Worm (Caenorhabditis elegans) whole organism, dauer: ENCODE measurements around the gene C17H12.12.

ENCODE experiments used
- unc-62 ChIP-seq: sonication (generic microtip); optimal IDR thresholded peaks from 2 replicates; lab custom pipeline; 2017; ENCODE audit warnings: missing biosample characterization, missing genetic modification reagents, missing genetic modification characterization

C17H12.12 gene

ce11 chrIV:6790438-6791124 is 5.1 kb upstream of the C17H12.12 start, which contains the start of the genes C17H12.2 and vha-8:
Gene C17H12.2, minus strand, starts transcription at chrIV:6790488.
Gene vha-8, plus strand, starts transcription at chrIV:6791074.
- TF ChIP-seq unc-62 = peak; percentile 34

DNA sequence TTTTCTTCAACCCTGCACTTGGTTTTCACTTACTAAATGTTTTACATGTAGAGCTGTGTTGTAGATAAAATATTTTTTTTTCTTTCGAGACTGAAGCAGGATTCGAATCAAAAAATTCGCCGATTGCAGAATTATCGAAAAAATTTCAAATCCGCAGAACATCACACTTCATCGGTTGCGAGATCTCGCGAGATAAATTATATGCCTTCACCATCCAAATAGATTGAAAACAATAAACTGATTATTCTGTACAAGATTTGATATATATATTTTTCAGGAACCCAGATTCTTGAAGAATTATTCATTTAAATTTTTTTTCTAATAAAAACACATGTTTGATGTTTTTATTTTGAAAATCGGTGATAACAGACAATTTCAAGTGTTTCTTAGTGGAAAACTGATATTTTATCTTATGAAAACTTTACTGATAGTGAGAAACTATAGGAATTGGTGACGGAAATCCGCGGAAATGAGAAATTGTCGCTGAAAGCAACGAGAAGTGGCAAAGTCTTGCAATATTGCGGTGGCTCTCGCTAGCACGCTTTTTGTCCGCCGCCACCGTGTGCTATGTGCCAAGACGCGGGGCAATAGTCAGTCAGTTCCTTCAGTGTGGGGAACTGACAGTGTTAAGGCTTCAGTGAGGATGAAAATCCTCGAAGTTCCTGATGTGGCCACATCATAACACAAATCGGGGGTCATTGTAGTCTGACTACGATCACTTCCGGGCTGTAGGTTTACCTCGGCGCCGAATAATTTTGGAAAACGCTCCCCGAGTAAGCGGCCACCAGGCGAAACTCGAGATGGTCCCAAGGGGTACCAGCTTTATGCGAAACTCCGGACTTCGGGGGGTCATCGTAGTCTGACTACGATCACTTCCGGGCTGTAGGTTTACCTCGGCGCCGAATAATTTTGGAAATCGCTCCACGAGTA is 3.1 kb upstream of the C17H12.12 start:
- TF ChIP-seq unc-62 = no peak

- no peak for TF ChIP-seq unc-62
Observed at ce11 chrIV:6793310-6793966, 2.3 kb upstream of the C17H12.12 start.

DNA sequence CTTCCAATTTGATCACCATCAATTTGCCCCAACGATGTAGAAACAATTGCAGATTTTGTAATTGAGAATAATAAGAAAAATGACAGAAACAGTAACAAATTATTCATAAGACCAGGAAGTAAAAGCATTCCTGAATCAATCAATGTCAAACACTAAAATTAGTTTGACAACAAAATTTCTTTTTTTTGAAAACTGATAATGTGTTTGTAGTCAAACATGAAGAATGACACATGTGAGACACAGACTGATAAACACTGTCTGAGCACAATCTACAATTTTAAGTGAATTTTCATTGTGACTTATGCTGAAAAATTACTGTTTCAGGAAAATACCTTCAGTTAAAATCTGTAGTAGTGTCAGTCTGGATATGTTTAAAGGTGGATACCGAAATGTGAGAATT is 6.4 kb downstream of the C17H12.12 start, which contains the start of the genes cest-4 and C17H12.11:
TSS of gene cest-4 (minus strand) at position 206 of the 400 bp plus-strand sequence.
TSS of gene C17H12.11 (plus strand) at position 256 of the 400 bp plus-strand sequence.
- no peak for TF ChIP-seq unc-62

ce11 chrIV:6803294-6803693 is 7.6 kb downstream of the C17H12.12 start:
- TF ChIP-seq unc-62 = no peak

DNA sequence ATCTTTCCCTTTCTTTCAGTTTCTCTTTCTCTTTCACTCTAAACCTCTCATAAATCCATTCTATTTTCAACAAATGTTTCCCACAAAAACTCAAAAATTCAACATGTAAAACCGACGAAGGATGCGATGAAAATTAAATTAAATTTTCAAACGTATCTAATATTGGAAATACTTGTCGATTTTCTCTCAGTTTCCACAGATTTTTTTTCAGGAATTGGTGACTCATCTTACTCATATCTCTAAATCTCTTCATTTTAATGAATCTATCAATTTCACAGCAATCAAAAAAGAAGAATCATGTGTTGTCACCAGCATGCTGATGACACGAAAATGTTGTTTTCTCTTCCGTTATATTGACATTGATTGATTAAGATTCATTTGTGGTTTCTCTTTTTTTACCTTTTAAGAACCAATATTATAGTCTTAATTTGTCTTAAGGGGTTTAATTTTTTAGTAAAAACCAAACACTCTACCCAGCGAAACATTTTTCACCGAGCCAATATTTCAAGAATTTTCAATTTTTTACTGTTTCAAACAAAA is 8.2 kb downstream of the C17H12.12 start:
- TF ChIP-seq unc-62 = no peak

- no peak for TF ChIP-seq unc-62
Observed at ce11 chrIV:6804815-6805214, 9.1 kb downstream of the C17H12.12 start, which contains the start of gene C17H12.37. Gene C17H12.37, plus strand, starts transcription at chrIV:6805115.

- no peak for TF ChIP-seq unc-62
Observed at ce11 chrIV:6806475-6807063, 10.8 kb downstream of the C17H12.12 start, which contains the start of gene C17H12.10. Gene C17H12.10, plus strand, starts transcription at chrIV:6806799.

ce11 chrIV:6809756-6810155 is 14.0 kb downstream of the C17H12.12 start:
- no peak for TF ChIP-seq unc-62

DNA sequence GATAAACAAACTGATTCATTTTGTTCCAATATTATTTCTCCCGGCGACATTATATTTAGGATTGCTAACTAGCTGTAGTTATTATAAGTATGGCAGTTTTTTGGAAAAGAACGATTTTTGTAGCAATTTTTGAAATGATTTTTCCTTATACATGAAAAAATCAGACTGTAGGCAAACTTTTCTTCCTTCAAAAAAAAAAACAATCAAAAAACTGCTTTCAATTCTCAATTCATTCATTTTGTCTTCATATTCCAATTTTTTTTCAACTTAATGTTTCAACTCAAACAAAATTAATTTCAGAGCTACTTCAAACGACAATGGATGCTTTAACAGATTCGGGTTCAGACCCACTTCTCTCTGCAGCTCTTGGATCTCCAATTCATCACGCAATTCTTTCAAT is 16.1 kb downstream of the C17H12.12 start, which contains the start of gene ceh-48:
TSS of gene ceh-48 (plus strand) at position 301 of the 400 bp plus-strand sequence.
- TF ChIP-seq unc-62 = no peak

DNA sequence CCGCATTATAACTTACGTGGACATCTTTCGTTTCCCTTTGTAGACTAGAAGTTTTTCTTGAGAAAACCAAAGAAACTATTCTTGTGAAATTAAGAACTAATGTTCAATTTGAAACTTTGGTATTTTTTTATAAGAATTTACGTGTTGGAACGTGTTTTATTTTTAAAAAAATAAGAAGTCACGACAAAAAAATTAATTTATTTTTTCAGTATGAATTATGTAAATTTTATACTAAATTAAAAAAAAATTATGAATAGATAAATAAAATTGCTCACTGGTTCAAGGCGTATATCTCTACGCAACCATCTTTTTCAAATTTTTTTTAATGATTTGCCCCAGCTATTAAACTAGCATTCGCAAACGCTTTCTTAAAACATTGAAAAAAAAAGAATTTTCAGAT is 21.8 kb downstream of the C17H12.12 start, which contains the start of gene C17H12.5:
TSS of gene C17H12.5 (minus strand) at position 101 of the 400 bp plus-strand sequence.
- TF ChIP-seq unc-62 = no peak

ce11 chrIV:6818369-6818768 is 22.6 kb downstream of the C17H12.12 start, which contains the start of gene C17H12.8:
Gene C17H12.8, plus strand, starts transcription at chrIV:6818703.
- no peak for TF ChIP-seq unc-62

- no peak for TF ChIP-seq unc-62
Observed at ce11 chrIV:6821709-6822108, 26.0 kb downstream of the C17H12.12 start.

- TF ChIP-seq unc-62 = no peak
Observed at ce11 chrIV:6822406-6822805, 26.7 kb downstream of the C17H12.12 start, which contains the start of gene C17H12.6. Gene C17H12.6, minus strand, starts transcription at chrIV:6822506.

- no peak for TF ChIP-seq unc-62
Observed at ce11 chrIV:6824622-6825021, 28.9 kb downstream of the C17H12.12 start, which contains the start of gene H20E11.3. Gene H20E11.3, plus strand, starts transcription at chrIV:6824816.
